Fruit fly (Drosophila melanogaster) whole organism, wandering third instar larva: ENCODE results near the gene CG14853.

Source experiments
- Dfd ChIP-seq: fragments of >200 bp; optimal IDR thresholded peaks from 2 replicates; lab custom pipeline; 2017; ENCODE audit warnings: missing biosample characterization, missing genetic modification characterization
- GATAd ChIP-seq: sonication (Bioruptor generic); optimal IDR thresholded peaks from 2 replicates; lab custom pipeline; 2016; ENCODE audit warnings: missing biosample characterization, missing genetic modification characterization
- Hr78 ChIP-seq: fragments of >200 bp; optimal IDR thresholded peaks from 2 replicates; lab custom pipeline; 2017; ENCODE audit warnings: missing biosample characterization, missing genetic modification characterization
- Sp1 ChIP-seq: fragments of 200-800 bp; sonication (Bioruptor generic); optimal IDR thresholded peaks from 3 replicates; lab custom pipeline; 2019; ENCODE audit warnings: missing biosample characterization, mild to moderate bottlenecking, missing genetic modification characterization, moderate library complexity
- fru ChIP-seq: fragments of 200-800 bp; sonication (Bioruptor generic); optimal IDR thresholded peaks from 3 replicates; lab custom pipeline; 2016; ENCODE audit warnings: missing biosample characterization, mild to moderate bottlenecking, missing genetic modification characterization
- h ChIP-seq: fragments of 200-800 bp; sonication (Bioruptor generic); optimal IDR thresholded peaks from 3 replicates; lab custom pipeline; 2016; ENCODE audit warnings: missing biosample characterization, mild to moderate bottlenecking, missing genetic modification characterization
- jim ChIP-seq: fragments of 175-275, 200-325 bp; sonication (Bioruptor generic); optimal IDR thresholded peaks from 2 replicates; lab custom pipeline; 2016; ENCODE audit warnings: missing biosample characterization, mild to moderate bottlenecking, missing genetic modification characterization
- lola ChIP-seq: fragments of >200 bp; optimal IDR thresholded peaks from 2 replicates; lab custom pipeline; 2017; ENCODE audit warnings: missing biosample characterization, missing genetic modification characterization

dm6 chr3R:14567796-14568195 lies 41.6 kb upstream of the CG14853 start:
- TF ChIP-seq h (GFP tag; lab: Kevin White, UChicago) (no peak), jim (GFP tag; lab: Kevin White, UChicago) (no peak), GATAd (GFP tag; lab: Kevin White, UChicago) (no peak), lola (GFP tag; lab: Kevin White, UChicago) (no peak), Hr78 (GFP tag; lab: Kevin White, UChicago) (no peak), fru (no peak), Dfd (no peak), Sp1 (GFP tag; lab: Kevin White, UChicago) (no peak)
